Worm (Caenorhabditis elegans) whole organism, midembryonic: ENCODE measurements around the gene oac-29.

Experiments
- T22C8.4 ChIP-seq: fragments of 200-800 bp; sonication (Bioruptor generic); IDR thresholded peaks from 2 replicates; pipeline ENCODE4 v1.3.6; 2022; ENCODE audit warnings: missing genetic modification characterization, missing compliant biosample characterization
- cog-1 ChIP-seq: sonication (generic microtip); optimal IDR thresholded peaks from 2 replicates; lab custom pipeline; 2016; ENCODE audit warnings: missing genetic modification characterization, missing compliant biosample characterization
- flt-1 ChIP-seq: fragments of 200-800 bp; sonication (Bioruptor generic); IDR thresholded peaks from 2 replicates; pipeline ENCODE4 v1.3.6; 2022; ENCODE audit warnings: missing genetic modification characterization, missing compliant biosample characterization
- med-1 ChIP-seq: sonication (generic microtip); optimal IDR thresholded peaks from 2 replicates; lab custom pipeline; 2017; ENCODE audit warnings: missing genetic modification characterization, mild to moderate bottlenecking, missing compliant biosample characterization, antibody characterized with exemption, missing genetic modification reagents; ENCODE audit not compliant: insufficient read depth
- ref-1 ChIP-seq: fragments of 200-800 bp; sonication (Bioruptor generic); conservative IDR thresholded peaks from 2 replicates; pipeline ENCODE4 v1.3.6; 2022; ENCODE audit warnings: missing genetic modification reagents, missing genetic modification characterization, missing compliant biosample characterization
- tab-1 ChIP-seq: fragments of 200-800 bp; sonication (Bioruptor generic); IDR thresholded peaks from 2 replicates; pipeline ENCODE4 v1.3.6; 2022; ENCODE audit warnings: missing genetic modification characterization, missing compliant biosample characterization
- ztf-23 ChIP-seq: fragments of 200-800 bp; sonication (Bioruptor generic); IDR thresholded peaks from 2 replicates; pipeline ENCODE4 v1.3.6; 2022; ENCODE audit warnings: missing genetic modification reagents, missing genetic modification characterization, missing compliant biosample characterization
- ztf-29 ChIP-seq: fragments of 200-800 bp; sonication (Bioruptor generic); IDR thresholded peaks from 2 replicates; pipeline ENCODE4 v1.3.6; 2022; ENCODE audit warnings: missing genetic modification reagents, missing genetic modification characterization, missing compliant biosample characterization

- TF ChIP-seq flt-1 = no peak
- no peak for TF ChIP-seq cog-1 (tag; lab: Kevin White, UChicago)
- no peak for TF ChIP-seq T22C8.4
- TF ChIP-seq med-1 (GFP tag; lab: Kevin White, UChicago) = no peak
- TF ChIP-seq tab-1 (GFP tag; lab: Robert Waterston, UW) = no peak
- no peak for TF ChIP-seq ref-1 (GFP tag; lab: Robert Waterston, UW)
- no peak for TF ChIP-seq ztf-29 (GFP tag; lab: Robert Waterston, UW)
- no peak for TF ChIP-seq ztf-23 (GFP tag; lab: Robert Waterston, UW)
Measured at ce11 chrV:8662056-8663006, 26.9 kb upstream of the oac-29 start.
